Worm (Caenorhabditis elegans): ENCODE measurements around the gene M110.9.

M110.9 gene

DNA sequence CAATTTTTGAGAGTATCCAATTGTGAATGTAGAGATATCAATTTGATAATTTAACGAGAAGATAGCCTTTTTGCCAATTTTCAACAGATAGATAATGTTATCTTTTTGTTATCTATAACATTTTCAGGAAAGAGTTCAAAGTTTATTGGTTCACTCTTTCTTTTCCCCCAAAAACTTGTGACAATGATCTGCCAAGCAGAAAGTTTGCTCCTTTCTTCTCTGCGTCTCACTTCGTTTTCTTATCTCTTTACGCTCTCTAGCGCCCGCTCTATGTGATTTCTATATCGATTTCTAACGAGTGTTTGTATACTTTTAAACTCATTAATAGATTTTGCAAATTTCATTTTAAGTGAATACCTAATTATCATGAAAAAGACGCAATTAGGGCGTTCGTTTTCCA lies 4.6 kb upstream of the M110.9 start:
- TF ChIP-seq mml-1 (tag; optimal IDR thresholded peaks at IDR 0.05) (no peak), ceh-28 (tag; optimal IDR thresholded peaks at IDR 0.05) (peak; percentile 22), pqm-1 (tag; optimal IDR thresholded peaks at IDR 0.05) (peak; percentile 83), eor-1 (tag; optimal IDR thresholded peaks at IDR 0.05) (no peak), nhr-28 (tag; optimal IDR thresholded peaks at IDR 0.05) (no peak), pha-4 (tag; optimal IDR thresholded peaks at IDR 0.05) (peak; percentile 68), elt-2 (tag; optimal IDR thresholded peaks at IDR 0.05) (peak; percentile 95)

ce11 chrII:8232489-8232888 lies 1.4 kb downstream of the M110.9 start, which contains the start of gene M110.7:
TSS of gene M110.7 (plus strand) at chrII:8232789.
- TF ChIP-seq nhr-12 (tag; optimal IDR thresholded peaks at IDR 0.05), result no peak
- no peak for TF ChIP-seq nhr-237 (tag; optimal IDR thresholded peaks at IDR 0.05)
- TF ChIP-seq egl-27 (tag; optimal IDR thresholded peaks at IDR 0.05), result no peak
- no peak for TF ChIP-seq egl-5 (tag; optimal IDR thresholded peaks at IDR 0.05)
- no peak for TF ChIP-seq fos-1 (tag; optimal IDR thresholded peaks at IDR 0.05)
- TF ChIP-seq unc-62 (GFP tag; optimal IDR thresholded peaks at IDR 0.05), result no peak
- no peak for TF ChIP-seq ceh-16 (tag; optimal IDR thresholded peaks at IDR 0.05)
- TF ChIP-seq hmg-11 (tag; optimal IDR thresholded peaks at IDR 0.05), result no peak
- TF ChIP-seq lin-39 (tag; optimal IDR thresholded peaks at IDR 0.05), result no peak
- no peak for TF ChIP-seq zag-1 (tag; optimal IDR thresholded peaks at IDR 0.05)

DNA sequence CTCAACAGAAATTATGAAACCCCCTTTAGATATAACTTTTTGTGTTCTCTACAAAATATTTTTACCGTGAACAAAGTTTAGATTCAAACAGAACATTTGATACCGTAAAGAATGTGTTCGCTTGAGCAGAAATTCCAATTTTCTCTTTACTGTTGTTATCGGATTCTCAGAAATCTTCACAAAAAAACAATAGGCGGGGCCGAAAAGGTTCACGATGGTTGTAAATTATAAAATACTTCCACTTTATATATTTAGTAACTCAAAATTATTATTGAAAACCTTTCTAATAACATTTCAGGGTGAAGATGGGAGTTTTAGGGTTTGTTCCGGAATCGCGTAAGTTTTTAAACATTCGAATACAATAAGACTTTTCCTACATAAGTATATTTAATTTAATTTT lies 7.1 kb downstream of the M110.9 start, which contains the start of gene nlp-5:
TSS of gene nlp-5 (plus strand) at position 301 of the 400 bp plus-strand sequence.
- no peak for TF ChIP-seq ceh-16 (tag; optimal IDR thresholded peaks at IDR 0.05)
- no peak for TF ChIP-seq ztf-11 (tag; optimal IDR thresholded peaks at IDR 0.05)
- TF ChIP-seq elt-1 (tag; optimal IDR thresholded peaks at IDR 0.05), result no peak
- TF ChIP-seq fos-1 (tag; optimal IDR thresholded peaks at IDR 0.05), result no peak
- no peak for TF ChIP-seq mml-1 (tag; optimal IDR thresholded peaks at IDR 0.05)
- no peak for TF ChIP-seq skn-1 (tag; optimal IDR thresholded peaks at IDR 0.05)
- TF ChIP-seq nfya-1 (tag; optimal IDR thresholded peaks at IDR 0.05; ENCODE audit: insufficient read depth), result no peak
- no peak for TF ChIP-seq nhr-67 (tag; optimal IDR thresholded peaks at IDR 0.05)
- TF ChIP-seq ama-1 (optimal IDR thresholded peaks at IDR 0.05), result no peak
- TF ChIP-seq nhr-237 (tag; optimal IDR thresholded peaks at IDR 0.05), result no peak
- no peak for TF ChIP-seq egl-27 (tag; optimal IDR thresholded peaks at IDR 0.05)
- no peak for TF ChIP-seq elt-2 (tag; optimal IDR thresholded peaks at IDR 0.05)
- no peak for TF ChIP-seq nhr-23 (tag; optimal IDR thresholded peaks at IDR 0.05)
- no peak for TF ChIP-seq ztf-4 (tag; optimal IDR thresholded peaks at IDR 0.05)
- no peak for TF ChIP-seq ceh-82 (tag; optimal IDR thresholded peaks at IDR 0.05)
- TF ChIP-seq nhr-25 (tag; optimal IDR thresholded peaks at IDR 0.05), result no peak
- TF ChIP-seq nhr-76 (tag; optimal IDR thresholded peaks at IDR 0.05), result no peak
- TF ChIP-seq unc-39 (tag; optimal IDR thresholded peaks at IDR 0.05), result no peak
- no peak for TF ChIP-seq mdl-1 (tag; optimal IDR thresholded peaks at IDR 0.05)
- TF ChIP-seq lin-15B (tag; optimal IDR thresholded peaks at IDR 0.05), result no peak

ce11 chrII:8246476-8246875 lies 15.4 kb downstream of the M110.9 start, which contains the start of gene F35C11.3:
TSS of gene F35C11.3 (plus strand) at chrII:8246776.
- TF ChIP-seq mdl-1 (tag; optimal IDR thresholded peaks at IDR 0.05) (no peak), ceh-82 (tag; optimal IDR thresholded peaks at IDR 0.05) (no peak), ceh-16 (tag; optimal IDR thresholded peaks at IDR 0.05) (no peak), fkh-2 (tag; optimal IDR thresholded peaks at IDR 0.05) (no peak), snpc-4 (tag; optimal IDR thresholded peaks at IDR 0.05) (no peak)

DNA sequence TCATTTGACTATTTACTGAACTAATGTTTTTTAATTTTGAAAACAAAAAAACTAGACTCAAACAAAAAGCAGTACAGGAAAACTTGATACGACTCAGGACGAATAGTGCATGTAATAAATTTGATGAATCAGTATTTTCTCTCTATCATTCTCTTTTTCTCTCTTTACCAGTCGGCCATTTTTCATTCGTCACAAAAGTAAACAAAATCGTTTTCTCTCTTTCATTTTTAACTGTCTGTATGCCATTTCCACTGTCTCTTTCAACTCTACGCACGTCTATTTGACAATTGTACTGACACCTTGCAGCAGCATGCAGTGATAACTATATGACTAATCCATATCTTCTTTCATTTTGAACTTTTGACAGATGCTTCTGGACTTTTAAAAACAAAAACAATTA lies 17.7 kb downstream of the M110.9 start, which contains the start of the genes F35C11.2 and F35C11.4:
TSS of gene F35C11.2 (minus strand) at position 90 of the 400 bp plus-strand sequence.
TSS of gene F35C11.4 (plus strand) at position 260 of the 400 bp plus-strand sequence.
- no peak for TF ChIP-seq elt-1 (tag; optimal IDR thresholded peaks at IDR 0.05)
- peak; percentile 5 for TF ChIP-seq jun-1 (tag; optimal IDR thresholded peaks at IDR 0.05)
- peak; percentile 85 for TF ChIP-seq pha-4 (tag; optimal IDR thresholded peaks at IDR 0.05)
- peak; percentile 86 for TF ChIP-seq pqm-1 (tag; optimal IDR thresholded peaks at IDR 0.05)
- peak; percentile 75 for TF ChIP-seq elt-2 (tag; optimal IDR thresholded peaks at IDR 0.05)

ce11 chrII:8249710-8250109 lies 18.6 kb downstream of the M110.9 start:
- TF ChIP-seq nhr-43 (tag; optimal IDR thresholded peaks at IDR 0.05; ENCODE audit: poor library complexity, severe bottlenecking) (no peak), elt-2 (tag; optimal IDR thresholded peaks at IDR 0.05) (peak; percentile 53)

All from whole organism, L3 larva.